Worm (Caenorhabditis elegans) whole organism, midembryonic: Measurements from ENCODE around the gene srh-112.

Experiments
- T22C8.4 ChIP-seq: fragments of 200-800 bp; sonication (Bioruptor generic); IDR thresholded peaks from 2 replicates; pipeline ENCODE4 v1.3.6; 2022; ENCODE audit warnings: missing genetic modification characterization, missing compliant biosample characterization
- cog-1 ChIP-seq: sonication (generic microtip); optimal IDR thresholded peaks from 2 replicates; lab custom pipeline; 2016; ENCODE audit warnings: missing genetic modification characterization, missing compliant biosample characterization
- flt-1 ChIP-seq: fragments of 200-800 bp; sonication (Bioruptor generic); IDR thresholded peaks from 2 replicates; pipeline ENCODE4 v1.3.6; 2022; ENCODE audit warnings: missing genetic modification characterization, missing compliant biosample characterization
- klf-2 ChIP-seq: fragments of 200-800 bp; sonication (Bioruptor generic); conservative IDR thresholded peaks from 2 replicates; pipeline ENCODE4 v1.3.6; 2022; ENCODE audit warnings: missing genetic modification reagents, missing genetic modification characterization, missing compliant biosample characterization
- med-1 ChIP-seq: sonication (generic microtip); optimal IDR thresholded peaks from 2 replicates; lab custom pipeline; 2017; ENCODE audit warnings: missing genetic modification characterization, mild to moderate bottlenecking, missing compliant biosample characterization, antibody characterized with exemption, missing genetic modification reagents; ENCODE audit not compliant: insufficient read depth
- ref-1 ChIP-seq: fragments of 200-800 bp; sonication (Bioruptor generic); conservative IDR thresholded peaks from 2 replicates; pipeline ENCODE4 v1.3.6; 2022; ENCODE audit warnings: missing genetic modification reagents, missing genetic modification characterization, missing compliant biosample characterization
- tab-1 ChIP-seq: fragments of 200-800 bp; sonication (Bioruptor generic); IDR thresholded peaks from 2 replicates; pipeline ENCODE4 v1.3.6; 2022; ENCODE audit warnings: missing genetic modification characterization, missing compliant biosample characterization
- ztf-23 ChIP-seq: fragments of 200-800 bp; sonication (Bioruptor generic); IDR thresholded peaks from 2 replicates; pipeline ENCODE4 v1.3.6; 2022; ENCODE audit warnings: missing genetic modification reagents, missing genetic modification characterization, missing compliant biosample characterization
- ztf-29 ChIP-seq: fragments of 200-800 bp; sonication (Bioruptor generic); IDR thresholded peaks from 2 replicates; pipeline ENCODE4 v1.3.6; 2022; ENCODE audit warnings: missing genetic modification reagents, missing genetic modification characterization, missing compliant biosample characterization

The srh-112 gene

DNA sequence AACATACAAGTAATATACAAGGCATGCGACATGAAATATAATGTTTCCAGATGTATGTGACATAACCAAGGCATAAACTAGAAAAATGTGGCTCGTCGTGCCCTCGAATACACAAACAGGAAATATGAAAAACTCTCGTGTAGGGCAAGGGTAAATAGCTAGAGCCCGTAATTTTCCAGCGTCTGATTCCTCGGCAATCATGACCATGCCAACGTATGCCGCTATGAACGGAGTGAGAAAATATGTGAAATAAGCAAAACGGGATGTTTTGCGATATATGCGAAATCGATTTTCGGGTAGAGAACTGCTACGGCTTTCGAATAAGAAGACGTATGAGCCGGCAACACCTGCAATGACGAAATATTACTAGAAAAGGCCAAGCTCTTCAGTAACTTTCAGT is 630 bp downstream of the srh-112 start, which contains the start of gene scl-25:
TSS of gene scl-25 (plus strand) at position 301 of the 400 bp plus-strand sequence.
- no peak for TF ChIP-seq ref-1 (GFP tag; lab: Robert Waterston, UW)
- no peak for TF ChIP-seq flt-1 (GFP tag; lab: Robert Waterston, UW)
- TF ChIP-seq cog-1 (tag; lab: Kevin White, UChicago): no peak
- no peak for TF ChIP-seq ztf-23
- no peak for TF ChIP-seq T22C8.4 (GFP tag; lab: Robert Waterston, UW)
- TF ChIP-seq klf-2 (GFP tag; lab: Robert Waterston, UW): no peak
- no peak for TF ChIP-seq ztf-29 (GFP tag; lab: Robert Waterston, UW)
- TF ChIP-seq tab-1: no peak
- TF ChIP-seq med-1: no peak

DNA sequence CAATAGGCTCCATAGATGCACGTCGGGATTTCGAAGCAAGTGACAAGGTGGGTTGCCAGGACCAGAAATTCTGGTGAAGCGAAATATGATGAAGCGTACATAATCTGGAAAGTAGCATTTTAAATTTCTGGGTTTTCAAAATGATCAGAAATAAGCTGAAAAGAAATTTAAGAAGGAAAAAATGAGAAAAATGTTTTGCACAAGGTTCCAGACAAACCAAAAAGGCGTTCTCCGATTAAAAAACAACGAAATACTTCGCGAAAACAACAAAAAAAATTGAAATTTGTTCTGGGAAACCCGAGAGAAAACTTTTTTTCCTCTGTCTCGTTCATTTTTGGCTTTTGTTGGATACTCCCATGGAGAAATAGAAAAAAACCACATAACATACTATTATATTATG is 2.7 kb downstream of the srh-112 start, which contains the start of gene srh-252:
TSS of gene srh-252 (minus strand) at position 101 of the 400 bp plus-strand sequence.
- TF ChIP-seq tab-1: no peak
- TF ChIP-seq flt-1 (GFP tag; lab: Robert Waterston, UW): no peak
- TF ChIP-seq ref-1 (GFP tag; lab: Robert Waterston, UW): no peak
- TF ChIP-seq ztf-23: no peak
- TF ChIP-seq ztf-29 (GFP tag; lab: Robert Waterston, UW): no peak
- no peak for TF ChIP-seq T22C8.4 (GFP tag; lab: Robert Waterston, UW)
- no peak for TF ChIP-seq med-1
- TF ChIP-seq cog-1 (tag; lab: Kevin White, UChicago): no peak
- TF ChIP-seq klf-2 (GFP tag; lab: Robert Waterston, UW): no peak

DNA sequence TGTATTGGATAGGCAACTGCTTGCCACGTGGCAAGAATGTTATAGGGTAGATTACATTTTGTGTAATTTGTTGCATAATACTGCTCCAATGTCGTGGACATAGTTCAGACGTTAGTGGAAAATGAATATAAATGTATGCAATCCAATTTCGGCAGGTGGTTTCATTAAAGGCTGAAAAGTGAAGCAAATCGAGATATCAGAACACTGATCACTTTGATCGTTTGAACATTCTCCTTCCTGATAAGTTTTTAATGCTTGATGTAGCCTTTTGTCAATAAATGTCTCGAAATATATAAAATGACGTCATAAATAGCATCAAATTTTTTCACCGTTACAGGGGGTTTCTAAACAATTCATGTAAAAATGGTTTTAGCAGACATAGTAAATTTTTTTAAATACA is 5.7 kb downstream of the srh-112 start, which contains the start of gene srh-109:
TSS of gene srh-109 (minus strand) at position 101 of the 400 bp plus-strand sequence.
- no peak for TF ChIP-seq T22C8.4 (GFP tag; lab: Robert Waterston, UW)
- no peak for TF ChIP-seq flt-1 (GFP tag; lab: Robert Waterston, UW)
- no peak for TF ChIP-seq klf-2 (GFP tag; lab: Robert Waterston, UW)
- no peak for TF ChIP-seq ztf-29 (GFP tag; lab: Robert Waterston, UW)

DNA sequence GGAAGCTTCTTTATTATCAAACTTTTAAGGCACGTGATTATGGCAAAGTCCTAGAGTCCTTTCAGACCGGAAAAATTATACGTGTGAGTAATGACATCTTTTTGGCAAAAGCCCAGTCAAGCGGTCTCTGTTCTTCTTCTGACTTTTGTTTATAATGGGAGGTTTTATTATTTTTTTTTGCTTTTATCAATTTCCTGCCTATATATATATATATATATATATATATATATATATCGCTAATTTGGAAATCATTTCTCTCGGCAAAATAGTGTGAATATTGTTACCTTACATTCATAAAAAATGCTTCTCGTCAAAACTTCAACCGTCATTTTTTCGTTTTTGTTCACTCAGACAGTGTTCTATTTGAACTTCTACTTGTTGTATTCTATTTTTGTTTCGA is 8.3 kb downstream of the srh-112 start, which contains the start of gene srbc-62:
TSS of gene srbc-62 (plus strand) at position 301 of the 400 bp plus-strand sequence.
- TF ChIP-seq klf-2 (GFP tag; lab: Robert Waterston, UW) (no peak), tab-1 (no peak), T22C8.4 (GFP tag; lab: Robert Waterston, UW) (no peak), ztf-23 (no peak), ref-1 (GFP tag; lab: Robert Waterston, UW) (no peak), ztf-29 (GFP tag; lab: Robert Waterston, UW) (no peak), flt-1 (GFP tag; lab: Robert Waterston, UW) (no peak), med-1 (no peak), cog-1 (tag; lab: Kevin White, UChicago) (no peak)

DNA sequence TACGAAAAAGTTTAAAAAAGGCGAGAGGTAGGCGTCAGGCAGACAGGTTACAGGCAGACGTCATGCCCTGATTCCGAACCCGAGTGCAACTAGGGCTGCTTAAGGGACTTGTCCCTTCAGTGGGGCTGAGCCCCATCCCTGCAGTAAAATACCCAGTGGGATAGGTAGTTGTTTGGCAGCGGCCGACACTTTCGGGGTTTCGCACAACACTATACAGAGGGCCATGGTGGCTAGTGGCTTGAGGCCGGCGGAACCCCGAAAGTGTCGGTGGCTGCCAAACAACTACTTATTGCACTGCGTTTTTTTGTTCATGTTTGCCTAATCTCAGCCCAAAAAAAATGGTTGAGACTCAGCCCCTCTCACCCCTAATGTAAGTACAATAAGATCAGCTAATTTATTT is 10.4 kb downstream of the srh-112 start:
- TF ChIP-seq T22C8.4 (GFP tag; lab: Robert Waterston, UW) (no peak), ztf-29 (GFP tag; lab: Robert Waterston, UW) (no peak), ref-1 (GFP tag; lab: Robert Waterston, UW) (no peak), tab-1 (no peak), cog-1 (tag; lab: Kevin White, UChicago) (no peak), flt-1 (GFP tag; lab: Robert Waterston, UW) (no peak), ztf-23 (no peak), med-1 (no peak), klf-2 (GFP tag; lab: Robert Waterston, UW) (no peak)

DNA sequence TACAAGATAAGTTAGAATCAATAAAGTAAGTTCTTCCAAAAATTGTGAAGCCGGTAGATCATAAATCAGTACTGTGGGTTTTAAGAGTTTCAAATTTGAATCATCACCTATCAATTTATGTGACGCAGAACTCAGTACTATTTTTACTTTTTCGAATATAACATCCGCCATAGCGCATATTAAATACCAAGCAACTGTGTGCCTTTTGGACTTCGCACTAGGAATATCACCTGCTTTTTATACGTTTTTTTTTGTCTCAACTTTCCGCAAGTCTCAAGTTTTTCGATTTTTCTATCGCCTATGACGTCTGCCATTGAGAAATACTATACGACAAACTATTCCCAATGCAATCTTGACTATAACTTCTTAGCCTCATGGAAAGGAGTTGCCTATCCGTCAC is 13.3 kb downstream of the srh-112 start, which contains the start of gene srh-113:
TSS of gene srh-113 (plus strand) at position 301 of the 400 bp plus-strand sequence.
- TF ChIP-seq tab-1: no peak
- TF ChIP-seq ztf-29 (GFP tag; lab: Robert Waterston, UW): no peak
- TF ChIP-seq T22C8.4 (GFP tag; lab: Robert Waterston, UW): no peak
- no peak for TF ChIP-seq ref-1 (GFP tag; lab: Robert Waterston, UW)
- no peak for TF ChIP-seq ztf-23
- no peak for TF ChIP-seq klf-2 (GFP tag; lab: Robert Waterston, UW)
- no peak for TF ChIP-seq med-1
- no peak for TF ChIP-seq cog-1 (tag; lab: Kevin White, UChicago)
- no peak for TF ChIP-seq flt-1 (GFP tag; lab: Robert Waterston, UW)

DNA sequence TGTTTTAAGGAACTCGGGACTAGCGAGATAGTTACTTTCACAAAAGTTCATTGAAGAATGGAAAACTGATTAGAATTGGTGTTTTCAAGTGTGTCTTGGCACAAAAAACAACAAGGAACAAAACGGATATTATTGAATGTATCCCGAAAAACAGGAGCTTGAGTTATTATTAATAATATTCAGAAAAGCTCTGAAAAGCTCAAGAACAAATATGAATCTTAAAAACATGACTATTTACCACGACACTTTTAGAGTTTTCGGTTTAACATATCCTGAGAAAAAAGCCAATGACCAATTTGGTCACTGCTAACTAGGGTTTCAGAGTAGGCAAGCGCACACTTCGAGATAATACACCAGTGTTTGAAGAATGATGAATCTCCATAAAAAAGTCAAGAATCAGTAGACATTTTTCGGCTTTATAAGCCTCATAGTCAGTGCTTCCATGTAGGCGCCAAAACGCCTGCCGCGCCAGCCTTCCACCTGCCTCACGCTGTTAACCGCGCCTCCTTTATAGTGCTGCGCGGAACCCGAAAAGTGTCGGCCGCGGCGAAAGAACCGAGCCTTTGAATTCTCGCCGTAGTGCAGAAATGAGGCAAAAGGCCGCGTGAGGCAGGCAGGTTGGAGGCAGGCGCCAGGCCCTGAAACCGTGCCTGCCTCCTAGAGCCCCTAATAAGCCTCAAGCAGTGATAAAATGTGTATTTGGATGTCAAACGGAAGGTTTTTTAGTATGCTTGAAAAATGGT is 13.9 kb downstream of the srh-112 start, which contains the start of gene srh-236:
TSS of gene srh-236 (minus strand) at position 51 of the 743 bp plus-strand sequence.
- TF ChIP-seq T22C8.4 (GFP tag; lab: Robert Waterston, UW) (no peak), ztf-23 (no peak), med-1 (no peak), ztf-29 (GFP tag; lab: Robert Waterston, UW) (no peak), tab-1 (no peak), flt-1 (GFP tag; lab: Robert Waterston, UW) (no peak), klf-2 (GFP tag; lab: Robert Waterston, UW) (no peak), ref-1 (GFP tag; lab: Robert Waterston, UW) (no peak), cog-1 (tag; lab: Kevin White, UChicago) (no peak)

DNA sequence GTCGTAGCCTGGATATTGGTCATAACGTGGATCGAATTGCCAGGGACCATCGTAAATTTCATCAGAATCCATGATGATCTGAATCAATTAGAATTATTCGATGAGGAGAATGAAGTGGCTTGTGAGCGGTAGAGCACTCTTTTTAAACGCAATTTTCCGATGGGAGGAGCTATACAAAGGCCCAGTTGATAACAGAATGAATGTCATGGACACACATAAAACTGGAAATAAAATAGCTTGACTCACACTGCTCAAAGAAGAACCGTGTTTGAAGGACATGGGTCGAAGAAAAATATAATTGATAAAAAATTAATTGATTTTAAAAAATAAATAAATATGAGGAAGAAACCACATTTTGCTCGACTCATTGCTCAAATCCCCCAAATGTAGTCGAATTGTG is 18.0 kb downstream of the srh-112 start, which contains the start of gene Y68A4A.13:
TSS of gene Y68A4A.13 (minus strand) at position 101 of the 400 bp plus-strand sequence.
- TF ChIP-seq med-1: no peak

DNA sequence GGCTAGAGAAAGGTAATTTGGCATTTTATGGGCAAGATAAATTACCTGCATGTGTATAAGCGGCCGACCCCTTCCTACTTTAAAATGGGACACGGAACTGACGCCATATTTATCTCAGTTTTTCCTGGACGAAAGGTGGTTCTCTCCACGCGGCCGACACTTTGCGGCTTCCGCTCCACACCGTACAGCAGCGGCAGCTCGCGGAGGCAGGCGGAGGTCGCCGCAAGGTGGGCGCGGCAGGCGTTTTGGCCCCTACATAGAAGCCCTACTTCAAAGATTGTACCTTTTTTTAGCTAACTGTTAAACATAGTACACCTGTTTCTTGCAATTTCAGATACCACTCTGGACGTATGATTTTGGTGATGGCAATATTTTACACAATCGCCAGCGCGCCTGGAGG is 19.6 kb downstream of the srh-112 start:
- no peak for TF ChIP-seq ztf-29 (GFP tag; lab: Robert Waterston, UW)
- TF ChIP-seq klf-2 (GFP tag; lab: Robert Waterston, UW): no peak
- no peak for TF ChIP-seq ztf-23
- TF ChIP-seq ref-1 (GFP tag; lab: Robert Waterston, UW): no peak
- no peak for TF ChIP-seq tab-1
- TF ChIP-seq med-1: no peak
- TF ChIP-seq flt-1 (GFP tag; lab: Robert Waterston, UW): no peak
- TF ChIP-seq T22C8.4 (GFP tag; lab: Robert Waterston, UW): no peak
- TF ChIP-seq cog-1 (tag; lab: Kevin White, UChicago): no peak
